Fruit fly (Drosophila melanogaster) whole organism, embryonic: ENCODE measurements around the gene CG42271.

Experiments used
- CG18262 ChIP-seq: fragments of 200-800 bp; optimal IDR thresholded peaks from 3 replicates; lab custom pipeline; 2019; ENCODE audit warnings: missing biosample characterization, mild to moderate bottlenecking, missing genetic modification characterization, moderate library complexity
- CG31388 ChIP-seq: fragments of 200-800 bp; sonication (Bioruptor generic); optimal IDR thresholded peaks from 2 replicates; lab custom pipeline; 2016; ENCODE audit warnings: missing biosample characterization, missing genetic modification characterization
- HLH54F ChIP-seq: fragments of 200-800 bp; sonication (Bioruptor generic); optimal IDR thresholded peaks from 3 replicates; lab custom pipeline; 2016; ENCODE audit warnings: missing biosample characterization, missing genetic modification characterization
- HmgD ChIP-seq: fragments of 200-800 bp; sonication (Bioruptor generic); optimal IDR thresholded peaks from 3 replicates; lab custom pipeline; 2016; ENCODE audit warnings: missing biosample characterization, missing genetic modification characterization
- Poxn ChIP-seq: fragments of 200-800 bp; sonication (Bioruptor generic); IDR thresholded peaks from 2 replicates; pipeline ENCODE4 v1.3.6; 2022; ENCODE audit warnings: missing biosample characterization, missing genetic modification characterization
- Ptx1 ChIP-seq: fragments of 200-800 bp; sonication (Bioruptor generic); IDR thresholded peaks from 2 replicates; pipeline ENCODE4 v1.3.6; 2022; ENCODE audit warnings: missing biosample characterization, missing genetic modification characterization
- br ChIP-seq: fragments of >200 bp; optimal IDR thresholded peaks from 2 replicates; lab custom pipeline; 2017
- crol ChIP-seq: fragments of 200-800 bp; sonication (Bioruptor generic); IDR thresholded peaks from 2 replicates; pipeline ENCODE4 v1.3.6; 2022; ENCODE audit warnings: missing biosample characterization, missing genetic modification characterization
- disco-r ChIP-seq: fragments of 200-800 bp; sonication (Bioruptor generic); optimal IDR thresholded peaks from 2 replicates; lab custom pipeline; 2016; ENCODE audit warnings: missing biosample characterization, missing genetic modification characterization
- hb ChIP-seq: fragments of 200-800 bp; sonication (Bioruptor generic); IDR thresholded peaks from 3 replicates; pipeline ENCODE4 v1.3.6; 2022; ENCODE audit warnings: missing biosample characterization, missing genetic modification characterization; ENCODE audit not compliant: partially characterized antibody
- so ChIP-seq: fragments of 200-800 bp; sonication (Bioruptor generic); IDR thresholded peaks from 3 replicates; pipeline ENCODE4 v1.3.6; 2022; ENCODE audit warnings: missing biosample characterization, missing genetic modification characterization
- tio ChIP-seq: fragments of 200-800 bp; sonication (Bioruptor generic); optimal IDR thresholded peaks from 2 replicates; lab custom pipeline; 2017; ENCODE audit warnings: missing biosample characterization, missing genetic modification characterization, inconsistent platforms

DNA sequence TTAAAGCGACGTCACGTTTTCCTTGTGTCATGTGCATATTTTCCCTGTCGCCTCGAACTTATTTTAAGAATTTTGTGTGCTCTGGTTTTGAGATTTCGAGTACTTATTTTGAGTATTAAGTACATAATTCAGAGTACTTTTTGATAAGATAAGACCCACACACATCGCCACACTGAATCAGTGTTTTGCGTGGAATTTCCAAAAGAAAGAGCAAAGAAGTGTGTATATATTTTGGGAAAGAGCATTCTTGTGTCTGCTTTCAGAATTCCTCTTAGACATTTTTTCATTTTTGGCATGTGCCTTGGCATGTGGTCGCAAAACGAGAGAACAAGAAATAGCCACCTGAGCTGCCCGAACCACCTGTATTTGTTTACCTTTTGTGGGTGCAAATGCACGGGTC is 18.0 kb downstream of the CG42271 start:
- TF ChIP-seq hb (GFP tag; lab: Robert Waterston, UW) = no peak
- TF ChIP-seq disco-r (GFP tag; lab: Kevin White, UChicago) = no peak
- no peak for TF ChIP-seq br (lab: Kevin White, UChicago)
- TF ChIP-seq HLH54F (GFP tag; lab: Kevin White, UChicago) = no peak
- no peak for TF ChIP-seq Ptx1 (GFP tag; lab: Robert Waterston, UW)
- no peak for TF ChIP-seq CG31388
- TF ChIP-seq HmgD = no peak
- no peak for TF ChIP-seq tio (GFP tag; lab: Kevin White, UChicago)
- TF ChIP-seq so = no peak
- no peak for TF ChIP-seq crol
- TF ChIP-seq CG18262 = no peak
- TF ChIP-seq Poxn (GFP tag; lab: Robert Waterston, UW) = no peak
